Fruit fly (Drosophila melanogaster) whole organism, embryonic: ENCODE results near the gene CG13364.

Source experiments
- Abd-B ChIP-seq: fragments of 200-800 bp; sonication (Bioruptor generic); optimal IDR thresholded peaks from 2 replicates; lab custom pipeline; 2018; ENCODE audit warnings: missing biosample characterization, mild to moderate bottlenecking, missing genetic modification characterization, moderate library complexity
- B-H2 ChIP-seq: fragments of 200-800 bp; sonication (Bioruptor generic); optimal IDR thresholded peaks from 2 replicates; lab custom pipeline; 2018; ENCODE audit warnings: missing biosample characterization, mild to moderate bottlenecking, missing genetic modification characterization
- CG11504 ChIP-seq: fragments of 200-800 bp; sonication (Bioruptor generic); optimal IDR thresholded peaks from 3 replicates; lab custom pipeline; 2019; ENCODE audit warnings: missing biosample characterization, mild to moderate bottlenecking, missing genetic modification characterization, moderate library complexity
- CG11696 ChIP-seq: fragments of 200-800 bp; sonication (Bioruptor generic); IDR thresholded peaks from 2 replicates; pipeline ENCODE4 v1.3.6; 2022; ENCODE audit warnings: missing biosample characterization, missing genetic modification characterization
- CG15269 ChIP-seq: fragments of 200-800 bp; sonication (Bioruptor generic); optimal IDR thresholded peaks from 2 replicates; lab custom pipeline; 2018; ENCODE audit warnings: missing biosample characterization, mild to moderate bottlenecking, missing genetic modification characterization, moderate library complexity
- CG17328 ChIP-seq: fragments of 200-800 bp; sonication (Bioruptor generic); IDR thresholded peaks from 2 replicates; pipeline ENCODE4 v1.3.6; 2022; ENCODE audit warnings: missing biosample characterization, missing genetic modification characterization
- CG17802 ChIP-seq: fragments of 200-800 bp; sonication (Bioruptor generic); optimal IDR thresholded peaks from 2 replicates; lab custom pipeline; 2018; ENCODE audit warnings: missing biosample characterization, mild to moderate bottlenecking, missing genetic modification characterization, moderate library complexity
- CG2120 ChIP-seq: fragments of 200-800 bp; sonication (Bioruptor generic); optimal IDR thresholded peaks from 3 replicates; lab custom pipeline; 2016; ENCODE audit warnings: missing biosample characterization, missing genetic modification characterization
- CG2202 ChIP-seq: fragments of 200-800 bp; sonication (Bioruptor generic); optimal IDR thresholded peaks from 2 replicates; lab custom pipeline; 2018; ENCODE audit warnings: missing biosample characterization, mild to moderate bottlenecking, missing genetic modification characterization
- CG32532 ChIP-seq: fragments of 200-800 bp; sonication (Bioruptor generic); IDR thresholded peaks from 2 replicates; pipeline ENCODE4 v1.3.6; 2022; ENCODE audit warnings: missing biosample characterization, missing genetic modification characterization
- CG4730 ChIP-seq: fragments of 200-800 bp; sonication (Bioruptor generic); IDR thresholded peaks from 2 replicates; pipeline ENCODE4 v1.3.6; 2022; ENCODE audit warnings: missing biosample characterization, missing genetic modification characterization
- CG6175 ChIP-seq: fragments of 200-800 bp; sonication (Bioruptor generic); IDR thresholded peaks from 3 replicates; pipeline ENCODE4 v1.3.6; 2022; ENCODE audit warnings: missing biosample characterization, missing genetic modification characterization
- CG6272 ChIP-seq: fragments of 200-800 bp; sonication (Bioruptor generic); IDR thresholded peaks from 2 replicates; pipeline ENCODE4 v1.3.6; 2022; ENCODE audit warnings: missing biosample characterization, missing genetic modification characterization
- CG7745 ChIP-seq: fragments of 200-800 bp; sonication (Bioruptor generic); optimal IDR thresholded peaks from 2 replicates; lab custom pipeline; 2018; ENCODE audit warnings: missing biosample characterization, mild to moderate bottlenecking, missing genetic modification characterization, moderate library complexity
- CG8924 ChIP-seq: fragments of 200-800 bp; optimal IDR thresholded peaks from 3 replicates; lab custom pipeline; 2019; ENCODE audit warnings: missing biosample characterization, mild to moderate bottlenecking, missing genetic modification characterization, moderate library complexity
- CG9797 ChIP-seq: fragments of 200-800 bp; sonication (Bioruptor generic); optimal IDR thresholded peaks from 3 replicates; lab custom pipeline; 2018; ENCODE audit warnings: missing biosample characterization, mild to moderate bottlenecking, missing genetic modification characterization
- CTCF ChIP-seq: fragments of 200-800 bp; sonication (Bioruptor generic); optimal IDR thresholded peaks from 2 replicates; lab custom pipeline; 2017; ENCODE audit warnings: missing biosample characterization, mild to moderate bottlenecking, missing genetic modification characterization, moderate library complexity
- CoRest ChIP-seq: fragments of 200-800 bp; sonication (Bioruptor generic); optimal IDR thresholded peaks from 3 replicates; lab custom pipeline; 2018; ENCODE audit warnings: missing biosample characterization, mild to moderate bottlenecking, missing genetic modification characterization, moderate library complexity
- Dek ChIP-seq: fragments of 200-800 bp; sonication (Bioruptor generic); optimal IDR thresholded peaks from 3 replicates; lab custom pipeline; 2019; ENCODE audit warnings: missing biosample characterization, mild to moderate bottlenecking, missing genetic modification characterization, moderate library complexity
- Eip74EF ChIP-seq, 2 experiments: fragments of 200-800 bp in 1 of 2; fragments of >200 bp in 1 of 2; sonication (Bioruptor generic) in 1 of 2; optimal IDR thresholded peaks; 2 replicates each; lab custom pipeline; 2017 to 2019; ENCODE audit warnings: missing biosample characterization in 2 of 2, missing genetic modification characterization in 2 of 2, mild to moderate bottlenecking in 1 of 2, moderate library complexity in 1 of 2
- Hsf ChIP-seq: fragments of 200-800 bp; sonication (Bioruptor generic); optimal IDR thresholded peaks from 3 replicates; lab custom pipeline; 2016; ENCODE audit warnings: missing biosample characterization, missing genetic modification characterization
- Kr ChIP-seq: fragments of 200-800 bp; sonication (Bioruptor generic); optimal IDR thresholded peaks from 2 replicates; lab custom pipeline; 2017; ENCODE audit warnings: missing biosample characterization, mild to moderate bottlenecking, missing genetic modification characterization
- NC2β ChIP-seq: fragments of 200-800 bp; sonication (Bioruptor generic); optimal IDR thresholded peaks from 2 replicates; lab custom pipeline; 2016; ENCODE audit warnings: missing biosample characterization, missing genetic modification characterization
- Opbp ChIP-seq: fragments of 200-800 bp; sonication (Bioruptor generic); IDR thresholded peaks from 3 replicates; pipeline ENCODE4 v1.3.6; 2022; ENCODE audit warnings: missing biosample characterization, missing genetic modification characterization; ENCODE audit not compliant: partially characterized antibody
- ac ChIP-seq: fragments of 200-800 bp; sonication (Bioruptor generic); optimal IDR thresholded peaks from 3 replicates; lab custom pipeline; 2017; ENCODE audit warnings: missing biosample characterization, mild to moderate bottlenecking, missing genetic modification characterization
- bigmax ChIP-seq: fragments of 200-800 bp; sonication (Bioruptor generic); optimal IDR thresholded peaks from 2 replicates; lab custom pipeline; 2018; ENCODE audit warnings: missing biosample characterization, mild to moderate bottlenecking, missing genetic modification characterization
- crc ChIP-seq: fragments of 200-800 bp; sonication (Bioruptor generic); optimal IDR thresholded peaks from 2 replicates; lab custom pipeline; 2016; ENCODE audit warnings: missing biosample characterization, missing genetic modification characterization
- cwo ChIP-seq: fragments of 200-800 bp; sonication (Bioruptor generic); optimal IDR thresholded peaks from 3 replicates; lab custom pipeline; 2017; ENCODE audit warnings: missing biosample characterization, missing genetic modification characterization, mild to moderate bottlenecking, moderate library complexity, missing genetic modification reagents
- dimm ChIP-seq: fragments of 200-800 bp; sonication (Bioruptor generic); IDR thresholded peaks from 2 replicates; pipeline ENCODE4 v1.3.6; 2022; ENCODE audit warnings: missing biosample characterization, missing genetic modification characterization
- dm ChIP-seq: fragments of 200-800 bp; sonication (Bioruptor generic); optimal IDR thresholded peaks from 3 replicates; lab custom pipeline; 2016; ENCODE audit warnings: missing biosample characterization, missing genetic modification characterization
- fd64A ChIP-seq: fragments of 200-800 bp; sonication (Bioruptor generic); optimal IDR thresholded peaks from 3 replicates; lab custom pipeline; 2018; ENCODE audit warnings: missing biosample characterization, mild to moderate bottlenecking, missing genetic modification characterization
- fd96Cb ChIP-seq: fragments of 200-800 bp; sonication (Bioruptor generic); optimal IDR thresholded peaks from 2 replicates; lab custom pipeline; 2018; ENCODE audit warnings: missing biosample characterization, mild to moderate bottlenecking, missing genetic modification characterization, moderate library complexity
- fru ChIP-seq: fragments of >200 bp; optimal IDR thresholded peaks from 2 replicates; lab custom pipeline; 2017
- gce ChIP-seq: fragments of 200-800 bp; sonication (Bioruptor generic); IDR thresholded peaks from 3 replicates; pipeline ENCODE4 v1.3.6; 2022; ENCODE audit warnings: missing biosample characterization, missing genetic modification characterization
- hth ChIP-seq: fragments of >200 bp; optimal IDR thresholded peaks from 2 replicates; lab custom pipeline; 2017; ENCODE audit warnings: inconsistent platforms
- nau ChIP-seq: fragments of 200-800 bp; sonication (Bioruptor generic); optimal IDR thresholded peaks from 3 replicates; lab custom pipeline; 2017; ENCODE audit warnings: missing biosample characterization, mild to moderate bottlenecking, missing genetic modification characterization, missing genetic modification reagents
- nom ChIP-seq: fragments of 200-800 bp; sonication (Bioruptor generic); optimal IDR thresholded peaks from 2 replicates; lab custom pipeline; 2017; ENCODE audit warnings: missing biosample characterization, missing genetic modification characterization, mild to moderate bottlenecking, moderate library complexity, missing genetic modification reagents
- odd ChIP-seq: fragments of 200-800 bp; sonication (Bioruptor generic); optimal IDR thresholded peaks from 2 replicates; lab custom pipeline; 2017; ENCODE audit warnings: missing biosample characterization, mild to moderate bottlenecking, missing genetic modification characterization
- prd ChIP-seq, 3 experiments: fragments of >200 bp in 2 of 3; fragments of 200-800 bp in 1 of 3; sonication (Bioruptor generic) in 1 of 3; optimal IDR thresholded peaks in 2 of 3; IDR thresholded peaks in 1 of 3; 2 replicates in 2 of 3; 3 replicates in 1 of 3; pipeline versions ENCODE4 v1.3.6 to Lab custom; 2017 to 2022; ENCODE audit warnings: missing biosample characterization in 1 of 3, missing genetic modification characterization in 1 of 3
- row ChIP-seq: fragments of 200-800 bp; sonication (Bioruptor generic); IDR thresholded peaks from 3 replicates; pipeline ENCODE4 v1.3.6; 2022; ENCODE audit warnings: missing biosample characterization, missing genetic modification characterization
- sd ChIP-seq: fragments of 200-800 bp; sonication (Bioruptor generic); optimal IDR thresholded peaks from 3 replicates; lab custom pipeline; 2018; ENCODE audit warnings: missing biosample characterization, mild to moderate bottlenecking, missing genetic modification characterization, moderate library complexity
- so ChIP-seq: fragments of 200-800 bp; sonication (Bioruptor generic); IDR thresholded peaks from 3 replicates; pipeline ENCODE4 v1.3.6; 2022; ENCODE audit warnings: missing biosample characterization, missing genetic modification characterization
- stwl ChIP-seq: fragments of 200-800 bp; sonication (Bioruptor generic); optimal IDR thresholded peaks from 3 replicates; lab custom pipeline; 2018; ENCODE audit warnings: missing biosample characterization, mild to moderate bottlenecking, missing genetic modification characterization, moderate library complexity
- tio ChIP-seq: fragments of 200-800 bp; sonication (Bioruptor generic); optimal IDR thresholded peaks from 2 replicates; lab custom pipeline; 2017; ENCODE audit warnings: missing biosample characterization, missing genetic modification characterization, inconsistent platforms
- tll ChIP-seq, 2 experiments: fragments of 200-800 bp in 1 of 2; fragments of >200 bp in 1 of 2; sonication (Bioruptor generic) in 1 of 2; optimal IDR thresholded peaks; 2 replicates each; lab custom pipeline; 2017 to 2019; ENCODE audit warnings: missing biosample characterization in 2 of 2, missing genetic modification characterization in 2 of 2, mild to moderate bottlenecking in 1 of 2, moderate library complexity in 1 of 2
- tna ChIP-seq: fragments of 200-800 bp; sonication (Bioruptor generic); IDR thresholded peaks from 2 replicates; pipeline ENCODE4 v1.3.6; 2022; ENCODE audit warnings: missing biosample characterization, missing genetic modification characterization; ENCODE audit not compliant: partially characterized antibody
- unpg ChIP-seq: fragments of 200-800 bp; sonication (Bioruptor generic); optimal IDR thresholded peaks from 3 replicates; lab custom pipeline; 2018; ENCODE audit warnings: missing biosample characterization, mild to moderate bottlenecking, missing genetic modification characterization, moderate library complexity
- vfl ChIP-seq: fragments of 200-800 bp; sonication (Bioruptor generic); optimal IDR thresholded peaks from 2 replicates; lab custom pipeline; 2016; ENCODE audit warnings: missing biosample characterization, missing genetic modification characterization
- wor ChIP-seq: fragments of 200-800 bp; sonication (Bioruptor generic); IDR thresholded peaks from 2 replicates; pipeline ENCODE4 v1.3.6; 2022; ENCODE audit warnings: missing biosample characterization, missing genetic modification characterization

The CG13364 gene

dm6 chrX:629239-629821 is 4.3 kb upstream of the CG13364 start, which contains the start of the genes RpL36 and Mybbp1A (continued):
- peak; percentile 77 for TF ChIP-seq Hsf
- TF ChIP-seq CG17802 (tag; lab: Kevin White, UChicago) = peak; percentile 35
- TF ChIP-seq CG6272 = 0 out of 2 replicates have a peak, but pooled peaks have one; percentile 30
- no peak for TF ChIP-seq nau (GFP tag; lab: Kevin White, UChicago)
- peak; percentile 71 for TF ChIP-seq cwo (GFP tag; lab: Kevin White, UChicago)
- TF ChIP-seq CG2202 (tag; lab: Kevin White, UChicago) = peak; percentile 48
- peak; percentile 70 for TF ChIP-seq CG17328 (GFP tag; lab: Robert Waterston, UW)
- peak; percentile 60 for TF ChIP-seq CG15269 (tag; lab: Kevin White, UChicago)
- TF ChIP-seq hth (lab: Kevin White, UChicago) = no peak
- peak; percentile 60 for TF ChIP-seq odd (GFP tag; lab: Kevin White, UChicago)
- TF ChIP-seq dm (GFP tag; lab: Kevin White, UChicago) = peak; percentile 95
- TF ChIP-seq Opbp = peak; percentile 88
- TF ChIP-seq CoRest (tag; lab: Kevin White, UChicago) = peak; percentile 66
- TF ChIP-seq CTCF = peak; percentile 38
- TF ChIP-seq Kr = no peak
- no peak for TF ChIP-seq Abd-B (GFP tag; lab: Kevin White, UChicago)
- TF ChIP-seq CG11504 (tag; lab: Kevin White, UChicago) = no peak
- peak; percentile 41 for TF ChIP-seq Dek
- peak; percentile 68 for TF ChIP-seq CG9797 (GFP tag; lab: Kevin White, UChicago)
- peak; percentile 57; the same call in 1 of the 3 replicates for TF ChIP-seq so
- TF ChIP-seq bigmax (GFP tag; lab: Kevin White, UChicago) = peak; percentile 49
- 0 out of 3 replicates have a peak, but pooled peaks have one; percentile 30 for TF ChIP-seq CG6175 (GFP tag; lab: Robert Waterston, UW)
- TF ChIP-seq tll (GFP tag; optimal IDR thresholded peaks at IDR 0.05; lab: Kevin White, UChicago) = no peak
- peak; percentile 70 for TF ChIP-seq CG2120 (GFP tag; lab: Kevin White, UChicago)
- peak; percentile 52 for TF ChIP-seq crc (GFP tag; lab: Kevin White, UChicago)
- TF ChIP-seq fru = no peak
- TF ChIP-seq CG7745 = no peak
- TF ChIP-seq B-H2 (GFP tag; lab: Kevin White, UChicago) = peak; percentile 80
- TF ChIP-seq prd (optimal IDR thresholded peaks at IDR 0.05; lab: Kevin White, UChicago) = no peak
- peak; percentile 60 for TF ChIP-seq prd (GFP tag; IDR thresholded peaks at IDR 0.05; lab: Robert Waterston, UW)
- TF ChIP-seq CG8924 (tag; lab: Kevin White, UChicago) = peak; percentile 39
- peak; percentile 68 for TF ChIP-seq fd64A (GFP tag; lab: Kevin White, UChicago)
- TF ChIP-seq NC2β (GFP tag; lab: Kevin White, UChicago) = peak; percentile 95
- TF ChIP-seq CG4730 (GFP tag; lab: Robert Waterston, UW) = peak; percentile 41; the same call in 1 of the 2 replicates
- TF ChIP-seq nom (GFP tag; lab: Kevin White, UChicago) = peak; percentile 82
- TF ChIP-seq fd96Cb (tag; lab: Kevin White, UChicago) = no peak
- TF ChIP-seq CG11696 (GFP tag; lab: Robert Waterston, UW) = 0 out of 2 replicates have a peak, but pooled peaks have one; percentile 6
- peak; percentile 66 for TF ChIP-seq unpg (GFP tag; lab: Kevin White, UChicago)
- TF ChIP-seq vfl (GFP tag; lab: Kevin White, UChicago) = peak; percentile 77
- TF ChIP-seq wor (GFP tag; lab: Robert Waterston, UW) = no peak
- peak; percentile 63; the same call in 1 of the 3 replicates for TF ChIP-seq gce
- no peak for TF ChIP-seq dimm (GFP tag; lab: Robert Waterston, UW)
- TF ChIP-seq stwl (tag; lab: Kevin White, UChicago) = peak; percentile 60
- TF ChIP-seq ac (GFP tag; lab: Kevin White, UChicago) = no peak
- TF ChIP-seq sd = no peak
- peak; percentile 53; the same call in 2 of the 3 replicates for TF ChIP-seq row (GFP tag; lab: Robert Waterston, UW)
- no peak for TF ChIP-seq tio (GFP tag; lab: Kevin White, UChicago)
- TF ChIP-seq Eip74EF (GFP tag; optimal IDR thresholded peaks at IDR 0.05; lab: Kevin White, UChicago) = peak in 1 of 2 experiments; percentile 36
- TF ChIP-seq tna (GFP tag; lab: Robert Waterston, UW) = peak; percentile 86
- TF ChIP-seq CG32532 (GFP tag; lab: Robert Waterston, UW) = peak; percentile 83
